Worm (Caenorhabditis elegans) whole organism, L4 larva: ENCODE data around the gene ckb-2.

Experiments used
- F44E2.7 ChIP-seq: fragments of 200-800 bp; sonication (Bioruptor generic); IDR thresholded peaks from 2 replicates; pipeline ENCODE4 v2.1.2; 2022; ENCODE audit warnings: missing genetic modification characterization, missing compliant biosample characterization
- F49E8.2 ChIP-seq: sonication (generic microtip); optimal IDR thresholded peaks from 2 replicates; lab custom pipeline; 2016; ENCODE audit warnings: missing compliant biosample characterization, mild to moderate bottlenecking, missing genetic modification characterization, borderline replicate concordance
- T20F7.1 ChIP-seq: fragments of 200-800 bp; sonication (Bioruptor generic); optimal IDR thresholded peaks from 2 replicates; lab custom pipeline; 2018; ENCODE audit warnings: mild to moderate bottlenecking, missing genetic modification characterization, missing compliant biosample characterization
- Y48G9A.11 ChIP-seq: fragments of 200-800 bp; sonication (Bioruptor generic); IDR thresholded peaks from 2 replicates; pipeline ENCODE4 v1.3.6; 2022; ENCODE audit warnings: missing genetic modification reagents, missing genetic modification characterization, missing compliant biosample characterization
- Y5F2A.4 ChIP-seq: fragments of 200-800 bp; sonication (Bioruptor generic); optimal IDR thresholded peaks from 2 replicates; lab custom pipeline; 2018; ENCODE audit warnings: mild to moderate bottlenecking, missing genetic modification characterization, missing compliant biosample characterization
- Y75B8A.6 ChIP-seq: fragments of 200-800 bp; sonication (Bioruptor generic); IDR thresholded peaks from 2 replicates; pipeline ENCODE4 v1.3.6; 2022; ENCODE audit warnings: missing genetic modification reagents, missing genetic modification characterization, missing compliant biosample characterization
- ZK337.2 ChIP-seq: fragments of 200-800 bp; sonication (Bioruptor generic); IDR thresholded peaks from 2 replicates; pipeline ENCODE4 v1.3.6; 2022; ENCODE audit warnings: missing genetic modification reagents, missing genetic modification characterization, missing compliant biosample characterization
- ceh-20 ChIP-seq: fragments of 200-800 bp; sonication (Bioruptor generic); IDR thresholded peaks from 2 replicates; pipeline ENCODE4 v1.3.6; 2022; ENCODE audit warnings: missing genetic modification reagents, missing genetic modification characterization, missing compliant biosample characterization
- ceh-28 ChIP-seq: fragments of 150-350 bp; optimal IDR thresholded peaks from 2 replicates; lab custom pipeline; 2014; ENCODE audit warnings: missing biosample characterization, missing genetic modification reagents, missing genetic modification characterization
- ceh-44 ChIP-seq: fragments of 200-800 bp; sonication (Bioruptor generic); IDR thresholded peaks from 2 replicates; pipeline ENCODE4 v1.3.6; 2022; ENCODE audit warnings: missing genetic modification reagents, missing genetic modification characterization, missing compliant biosample characterization
- ceh-62 ChIP-seq: sonication (generic microtip); optimal IDR thresholded peaks from 2 replicates; lab custom pipeline; 2017; ENCODE audit warnings: missing biosample characterization, missing genetic modification characterization
- ctbp-1 ChIP-seq: fragments of 200-800 bp; sonication (Bioruptor generic); IDR thresholded peaks from 2 replicates; pipeline ENCODE4 v1.3.6; 2022; ENCODE audit warnings: missing genetic modification reagents, missing genetic modification characterization, missing compliant biosample characterization
- daf-19 ChIP-seq: fragments of 200-800 bp; sonication (Bioruptor generic); conservative IDR thresholded peaks from 2 replicates; pipeline ENCODE4 v1.3.6; 2022; ENCODE audit warnings: missing genetic modification characterization, missing compliant biosample characterization
- dpl-1 ChIP-seq: fragments of 150-350 bp; optimal IDR thresholded peaks from 2 replicates; lab custom pipeline; 2014; ENCODE audit warnings: missing biosample characterization, missing genetic modification reagents, missing genetic modification characterization
- dve-1 ChIP-seq: sonication (generic microtip); optimal IDR thresholded peaks from 2 replicates; lab custom pipeline; 2017; ENCODE audit warnings: antibody characterized with exemption, mild to moderate bottlenecking, missing genetic modification characterization, missing compliant biosample characterization; ENCODE audit not compliant: insufficient read depth
- fkh-10 ChIP-seq: fragments of 150-350 bp; optimal IDR thresholded peaks from 2 replicates; lab custom pipeline; 2014; ENCODE audit warnings: missing biosample characterization, missing genetic modification reagents, missing genetic modification characterization
- fos-1 ChIP-seq: fragments of 150-350 bp; optimal IDR thresholded peaks from 2 replicates; lab custom pipeline; 2014; ENCODE audit warnings: missing biosample characterization, missing genetic modification characterization
- gei-8 ChIP-seq: fragments of 200-800 bp; sonication (Bioruptor generic); optimal IDR thresholded peaks from 2 replicates; lab custom pipeline; 2018; ENCODE audit warnings: mild to moderate bottlenecking, missing genetic modification characterization, missing compliant biosample characterization
- hif-1 ChIP-seq, 2 experiments: sonication (generic microtip); optimal IDR thresholded peaks; 2 replicates each; lab custom pipeline; 2016 to 2017; ENCODE audit warnings: missing compliant biosample characterization in 2 of 2, missing genetic modification characterization in 2 of 2, missing genetic modification reagents in 2 of 2, missing genotype in 2 of 2, mild to moderate bottlenecking in 1 of 2
- hlh-30 ChIP-seq: sonication (generic microtip); optimal IDR thresholded peaks from 2 replicates; lab custom pipeline; 2017; ENCODE audit warnings: antibody characterized with exemption, mild to moderate bottlenecking, missing genetic modification characterization, missing compliant biosample characterization; ENCODE audit not compliant: insufficient read depth
- hmg-1.1 ChIP-seq: fragments of 200-800 bp; sonication (Bioruptor generic); IDR thresholded peaks from 2 replicates; pipeline ENCODE4 v1.3.6; 2022; ENCODE audit warnings: missing genetic modification reagents, missing genetic modification characterization, missing compliant biosample characterization
- lim-7 ChIP-seq: fragments of 200-800 bp; sonication (Bioruptor generic); IDR thresholded peaks from 2 replicates; pipeline ENCODE4 v1.3.6; 2022; ENCODE audit warnings: missing genetic modification characterization, missing compliant biosample characterization
- lin-1 ChIP-seq: fragments of 200-800 bp; sonication (Bioruptor generic); IDR thresholded peaks from 2 replicates; pipeline ENCODE4 v1.3.6; 2022; ENCODE audit warnings: missing genetic modification reagents, missing genetic modification characterization, missing compliant biosample characterization
- lin-15B ChIP-seq: fragments of 150-350 bp; sonication (generic microtip); optimal IDR thresholded peaks from 3 replicates; lab custom pipeline; 2014; ENCODE audit warnings: missing biosample characterization, missing genetic modification characterization
- lin-38 ChIP-seq: fragments of 200-800 bp; sonication (Bioruptor generic); IDR thresholded peaks from 2 replicates; pipeline ENCODE4 v1.3.6; 2022; ENCODE audit warnings: missing genetic modification reagents, missing genetic modification characterization, missing compliant biosample characterization
- lin-39 ChIP-seq: fragments of 150-350 bp; optimal IDR thresholded peaks from 2 replicates; lab custom pipeline; 2014; ENCODE audit warnings: missing biosample characterization, missing genetic modification reagents, missing genetic modification characterization
- lsy-2 ChIP-seq, 2 experiments: fragments of 150-350 bp in 1 of 2; sonication (generic microtip) in 1 of 2; optimal IDR thresholded peaks; 2 replicates each; lab custom pipeline; 2014 to 2017; ENCODE audit warnings: missing biosample characterization in 2 of 2, missing genetic modification characterization in 2 of 2
- madf-5 ChIP-seq, 2 experiments: fragments of 200-800 bp; sonication (Bioruptor generic); IDR thresholded peaks; 2 replicates each; pipeline ENCODE4 v1.3.6; 2022; ENCODE audit warnings: missing compliant biosample characterization in 2 of 2, missing genetic modification characterization in 2 of 2
- mdl-1 ChIP-seq, 2 experiments: fragments of 150-350 bp in 1 of 2; sonication (generic microtip) in 1 of 2; optimal IDR thresholded peaks; 2 replicates each; lab custom pipeline; 2014 to 2017; ENCODE audit warnings: missing biosample characterization in 2 of 2, missing genetic modification characterization in 2 of 2
- mes-2 ChIP-seq: sonication (generic microtip); optimal IDR thresholded peaks from 2 replicates; lab custom pipeline; 2016; ENCODE audit warnings: missing genotype, mild to moderate bottlenecking, missing genetic modification characterization, missing compliant biosample characterization; ENCODE audit not compliant: poor library complexity, severe bottlenecking
- nhr-102 ChIP-seq: sonication (generic microtip); optimal IDR thresholded peaks from 2 replicates; lab custom pipeline; 2016; ENCODE audit warnings: mild to moderate bottlenecking, missing genetic modification characterization, moderate library complexity, missing compliant biosample characterization
- nhr-111 ChIP-seq: fragments of 200-800 bp; sonication (Bioruptor generic); optimal IDR thresholded peaks from 2 replicates; lab custom pipeline; 2018; ENCODE audit warnings: mild to moderate bottlenecking, missing genetic modification characterization, missing compliant biosample characterization
- nhr-237 ChIP-seq: sonication (generic microtip); optimal IDR thresholded peaks from 2 replicates; lab custom pipeline; 2017; ENCODE audit warnings: missing biosample characterization, missing genetic modification characterization
- nhr-28 ChIP-seq: fragments of 150-350 bp; optimal IDR thresholded peaks from 2 replicates; lab custom pipeline; 2014; ENCODE audit warnings: missing biosample characterization, missing genetic modification characterization
- nhr-41 ChIP-seq: fragments of 200-800 bp; sonication (Bioruptor generic); IDR thresholded peaks from 2 replicates; pipeline ENCODE4 v1.3.6; 2022; ENCODE audit warnings: missing genetic modification reagents, missing genetic modification characterization, missing compliant biosample characterization
- pha-4 ChIP-seq, 2 experiments: fragments of 150-350 bp in 1 of 2; fragments of 200-800 bp in 1 of 2; sonication (Bioruptor generic) in 1 of 2; IDR thresholded peaks in 1 of 2; optimal IDR thresholded peaks in 1 of 2; 2 replicates each; pipeline versions ENCODE4 v1.3.6 to Lab custom; 2014 to 2022; ENCODE audit warnings: missing genetic modification characterization in 2 of 2, missing genetic modification reagents in 2 of 2, missing biosample characterization in 1 of 2, missing compliant biosample characterization in 1 of 2
- php-3 ChIP-seq: fragments of 200-800 bp; sonication (Bioruptor generic); IDR thresholded peaks from 2 replicates; pipeline ENCODE4 v1.3.6; 2022; ENCODE audit warnings: missing genetic modification reagents, missing genetic modification characterization, missing compliant biosample characterization
- sdz-12 ChIP-seq: fragments of 200-800 bp; sonication (Bioruptor generic); optimal IDR thresholded peaks from 2 replicates; lab custom pipeline; 2018; ENCODE audit warnings: mild to moderate bottlenecking, missing genetic modification characterization, missing compliant biosample characterization
- skn-1 ChIP-seq: fragments of 150-350 bp; optimal IDR thresholded peaks from 2 replicates; lab custom pipeline; 2014; ENCODE audit warnings: missing biosample characterization, missing genetic modification characterization
- spr-1 ChIP-seq: sonication (generic microtip); optimal IDR thresholded peaks from 2 replicates; lab custom pipeline; 2016; ENCODE audit warnings: mild to moderate bottlenecking, missing genetic modification characterization, missing compliant biosample characterization
- spr-3 ChIP-seq: fragments of 200-800 bp; sonication (Bioruptor generic); optimal IDR thresholded peaks from 2 replicates; lab custom pipeline; 2018; ENCODE audit warnings: mild to moderate bottlenecking, missing genetic modification characterization, missing compliant biosample characterization
- tag-97 ChIP-seq: fragments of 200-800 bp; sonication (Bioruptor generic); IDR thresholded peaks from 2 replicates; pipeline ENCODE4 v1.3.6; 2022; ENCODE audit warnings: missing genetic modification characterization, missing compliant biosample characterization
- unc-130 ChIP-seq: sonication (generic microtip); optimal IDR thresholded peaks from 2 replicates; lab custom pipeline; 2016; ENCODE audit warnings: missing genetic modification reagents, missing genetic modification characterization, missing compliant biosample characterization
- unc-62 ChIP-seq, 3 experiments: fragments of 150-350 bp in 1 of 3; sonication (generic microtip); optimal IDR thresholded peaks in 2 of 3; peaks in 1 of 3; 1 replicate in 1 of 3; 2 replicates in 2 of 3; lab custom pipeline; 2014 to 2017; ENCODE audit warnings: missing biosample characterization in 3 of 3, missing genetic modification characterization in 3 of 3, missing genetic modification reagents in 3 of 3, missing genotype in 1 of 3
- vab-7 ChIP-seq: fragments of 200-800 bp; sonication (Bioruptor generic); IDR thresholded peaks from 2 replicates; pipeline ENCODE4 v1.3.6; 2022; ENCODE audit warnings: missing genetic modification reagents, missing genetic modification characterization, missing compliant biosample characterization
- zfp-2 ChIP-seq: sonication (generic microtip); optimal IDR thresholded peaks from 2 replicates; lab custom pipeline; 2016; ENCODE audit warnings: mild to moderate bottlenecking, missing genetic modification characterization, missing compliant biosample characterization
- zip-2 ChIP-seq: fragments of 150-350 bp; optimal IDR thresholded peaks from 2 replicates; lab custom pipeline; 2014; ENCODE audit warnings: missing biosample characterization, missing genetic modification characterization
- ztf-11 ChIP-seq: fragments of 150-350 bp; optimal IDR thresholded peaks from 2 replicates; lab custom pipeline; 2014; ENCODE audit warnings: missing biosample characterization, missing genetic modification characterization

Gene ckb-2

DNA sequence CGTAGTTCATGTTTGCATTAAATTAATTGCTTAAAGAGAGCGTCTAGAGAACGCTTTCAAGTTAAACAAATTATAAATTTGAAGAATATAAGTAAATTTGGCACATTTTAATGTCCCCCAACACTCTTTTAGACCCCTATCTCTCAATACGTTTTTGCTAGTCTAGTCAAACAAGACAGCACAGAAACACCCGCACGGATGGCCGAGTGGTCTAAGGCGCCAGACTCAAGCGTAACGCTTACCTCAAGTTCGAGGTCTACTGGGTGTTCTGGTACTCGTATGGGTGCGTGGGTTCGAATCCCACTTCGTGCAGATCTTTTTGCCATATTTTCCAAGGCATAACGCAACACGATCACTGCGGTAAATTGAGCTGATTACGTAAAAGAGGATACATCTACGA lies 5.4 kb upstream of the ckb-2 start (continued):
- TF ChIP-seq php-3 (GFP tag; lab: Robert Waterston, UW): no peak
- TF ChIP-seq zfp-2 (tag; lab: Kevin White, UChicago): no peak
- TF ChIP-seq pha-4 (GFP tag; IDR thresholded peaks at IDR 0.05; lab: Robert Waterston, UW): peak; percentile 46; the same call in 1 of the 2 replicates
- TF ChIP-seq pha-4 (tag; optimal IDR thresholded peaks at IDR 0.05; lab: Kevin White, UChicago): no peak
- no peak for TF ChIP-seq skn-1 (tag; lab: Kevin White, UChicago)
- TF ChIP-seq dpl-1 (GFP tag; lab: Kevin White, UChicago): no peak
- 0 out of 2 replicates have a peak, but pooled peaks have one; percentile 36 for TF ChIP-seq hmg-1.1
- TF ChIP-seq Y5F2A.4 (GFP tag; lab: Kevin White, UChicago): no peak
- no peak for TF ChIP-seq sdz-12 (GFP tag; lab: Kevin White, UChicago)
- TF ChIP-seq madf-5 (GFP tag; IDR thresholded peaks at IDR 0.05; lab: Robert Waterston, UW): 0 out of 4 replicates have a peak, but pooled peaks of 1 of the 2 experiments have one; percentile 18
- TF ChIP-seq hif-1 (tag; optimal IDR thresholded peaks at IDR 0.05; lab: Kevin White, UChicago): peak in 1 of 2 experiments; percentile 1
- TF ChIP-seq F44E2.7 (GFP tag; lab: Robert Waterston, UW): 0 out of 2 replicates have a peak, but pooled peaks have one; percentile 34
- no peak for TF ChIP-seq T20F7.1
- TF ChIP-seq lim-7 (GFP tag; lab: Robert Waterston, UW): peak; percentile 73; the same call in 1 of the 2 replicates
- no peak for TF ChIP-seq Y75B8A.6
- TF ChIP-seq nhr-111 (GFP tag; lab: Kevin White, UChicago): no peak
- TF ChIP-seq daf-19: no peak
- peak; percentile 41 for TF ChIP-seq dve-1 (tag; lab: Kevin White, UChicago)
- TF ChIP-seq nhr-102: no peak
- TF ChIP-seq tag-97 (GFP tag; lab: Robert Waterston, UW): no peak
- no peak for TF ChIP-seq fkh-10 (GFP tag; lab: Kevin White, UChicago)
- no peak for TF ChIP-seq nhr-41 (GFP tag; lab: Robert Waterston, UW)
- TF ChIP-seq Y48G9A.11 (GFP tag; lab: Robert Waterston, UW): peak; percentile 63; the same call in 1 of the 2 replicates
- no peak for TF ChIP-seq F49E8.2 (tag; lab: Kevin White, UChicago)
- no peak for TF ChIP-seq fos-1 (tag; lab: Kevin White, UChicago)
- 0 out of 2 replicates have a peak, but pooled peaks have one; percentile 20 for TF ChIP-seq lin-1 (GFP tag; lab: Robert Waterston, UW)
- no peak for TF ChIP-seq unc-130 (GFP tag; lab: Kevin White, UChicago)
- TF ChIP-seq mdl-1 (tag; optimal IDR thresholded peaks at IDR 0.05; lab: Kevin White, UChicago): no peak
- TF ChIP-seq vab-7 (GFP tag; lab: Robert Waterston, UW): peak; percentile 71
- no peak for TF ChIP-seq lsy-2 (tag; optimal IDR thresholded peaks at IDR 0.05; lab: Kevin White, UChicago)
- TF ChIP-seq spr-3: no peak
- TF ChIP-seq ctbp-1 (GFP tag; lab: Robert Waterston, UW): 0 out of 2 replicates have a peak, but pooled peaks have one; percentile 30
- no peak for TF ChIP-seq lin-15B (tag; lab: Kevin White, UChicago)
- TF ChIP-seq ceh-28 (tag; lab: Kevin White, UChicago): no peak
- no peak for TF ChIP-seq ztf-11 (tag; lab: Kevin White, UChicago)
- TF ChIP-seq, all 104 proteins: peak for 26

DNA sequence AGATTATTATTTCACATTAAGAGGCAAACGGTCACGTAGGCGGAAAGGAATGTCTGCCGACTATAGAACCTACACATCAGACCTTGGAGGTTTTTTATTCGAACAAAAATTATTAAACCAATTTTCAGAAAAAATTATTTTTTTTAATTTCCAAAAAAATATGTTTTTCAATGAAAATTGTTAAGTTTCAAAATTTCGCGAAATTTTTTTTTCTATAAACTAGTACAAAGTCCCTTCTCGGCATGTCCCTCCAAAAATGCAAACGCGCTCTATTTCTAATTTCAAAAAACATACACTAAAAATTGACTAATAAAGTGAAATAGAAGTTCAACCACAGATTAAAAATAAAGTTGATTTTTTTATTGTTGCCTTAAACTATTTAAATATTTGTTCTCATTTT lies 2.8 kb upstream of the ckb-2 start, which contains the start of gene ckb-1:
TSS of gene ckb-1 (plus strand) at position 301 of the 400 bp plus-strand sequence.
- TF ChIP-seq ceh-44 (GFP tag; lab: Robert Waterston, UW) (no peak), fos-1 (tag; lab: Kevin White, UChicago) (no peak), nhr-237 (tag; lab: Kevin White, UChicago) (no peak), gei-8 (GFP tag; lab: Kevin White, UChicago) (no peak), mes-2 (tag; lab: Kevin White, UChicago) (peak; percentile 8), lsy-2 (tag; optimal IDR thresholded peaks at IDR 0.05; lab: Kevin White, UChicago) (peak in 1 of 2 experiments; percentile 7), unc-62 (GFP tag; optimal IDR thresholded peaks at IDR 0.05 in 1 of 2; lab: Kevin White, UChicago) (no peak), unc-62 (tag; optimal IDR thresholded peaks at IDR 0.05; lab: Kevin White, UChicago) (no peak), lin-38 (peak; percentile 39; the same call in 1 of the 2 replicates), hlh-30 (tag; lab: Kevin White, UChicago) (no peak), nhr-28 (no peak), ceh-20 (no peak), zip-2 (tag; lab: Kevin White, UChicago) (no peak), ZK337.2 (GFP tag; lab: Robert Waterston, UW) (no peak), spr-1 (tag; lab: Kevin White, UChicago) (no peak), lin-39 (tag; lab: Kevin White, UChicago) (no peak), dve-1 (tag; lab: Kevin White, UChicago) (peak; percentile 15), ceh-62 (tag; lab: Kevin White, UChicago) (no peak), ctbp-1 (GFP tag; lab: Robert Waterston, UW) (no peak)
